Fruit fly (Drosophila melanogaster) whole organism, pupa: ENCODE measurements around the gene Xpac.

Experiments
- CG34367 ChIP-seq: fragments of 200-800 bp; sonication (Bioruptor generic); optimal IDR thresholded peaks from 2 replicates; lab custom pipeline; 2018; ENCODE audit warnings: missing biosample characterization, mild to moderate bottlenecking, missing genetic modification characterization
- CG8159 ChIP-seq: fragments of 200-800 bp; sonication (Bioruptor generic); optimal IDR thresholded peaks from 3 replicates; lab custom pipeline; 2018; ENCODE audit warnings: missing biosample characterization, mild to moderate bottlenecking, missing genetic modification characterization, moderate library complexity
- Snoo ChIP-seq: fragments of 200-800 bp; sonication (Bioruptor generic); optimal IDR thresholded peaks from 3 replicates; lab custom pipeline; 2017; ENCODE audit warnings: missing biosample characterization, mild to moderate bottlenecking, missing genetic modification characterization, inconsistent platforms
- gl ChIP-seq: fragments of 200-800 bp; sonication (Bioruptor generic); optimal IDR thresholded peaks from 2 replicates; lab custom pipeline; 2018; ENCODE audit warnings: missing biosample characterization, mild to moderate bottlenecking, missing genetic modification characterization

dm6 chrX:4139043-4139442 lies 35.0 kb upstream of the Xpac start:
- TF ChIP-seq CG34367 (tag; lab: Kevin White, UChicago) (no peak), Snoo (tag; lab: Kevin White, UChicago) (no peak), CG8159 (tag; lab: Kevin White, UChicago) (no peak), gl (no peak)
